Worm (Caenorhabditis elegans) whole organism, L4/young adult: ENCODE results near the gene cest-2.2.
"Not testable (repeated sequence)": the region's sequence is repeated elsewhere in the genome, so short reads cannot be mapped to it uniquely, and the experiment has no call there.

Experiments used
- dao-5 ChIP-seq: sonication (generic microtip); optimal IDR thresholded peaks from 2 replicates; lab custom pipeline; 2016; ENCODE audit warnings: missing genotype, missing genetic modification characterization, moderate library complexity, missing compliant biosample characterization
- him-1 ChIP-seq: sonication (generic microtip); optimal IDR thresholded peaks from 2 replicates; lab custom pipeline; 2016; ENCODE audit warnings: missing genotype, missing genetic modification reagents, missing genetic modification characterization, missing compliant biosample characterization

DNA sequence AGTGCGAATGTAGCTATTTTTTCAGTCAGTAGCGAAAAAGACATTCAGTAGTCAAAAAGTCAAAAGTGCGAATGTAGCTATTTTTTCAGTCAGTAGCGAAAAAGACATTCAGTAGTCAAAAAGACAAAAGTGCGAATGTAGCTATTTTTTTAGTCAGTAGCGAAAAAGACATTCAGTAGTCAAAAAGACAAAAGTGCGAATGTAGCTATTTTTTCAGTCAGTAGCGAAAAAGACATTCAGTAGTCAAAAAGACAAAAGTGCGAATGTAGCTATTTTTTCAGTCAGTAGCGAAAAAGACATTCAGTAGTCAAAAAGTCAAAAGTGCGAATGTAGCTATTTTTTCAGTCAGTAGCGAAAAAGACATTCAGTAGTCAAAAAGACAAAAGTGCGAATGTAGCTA, 30.1 kb upstream of the cest-2.2 start, which contains the start of gene T16A9.3:
- not testable (repeated sequence) for TF ChIP-seq dao-5; him-1 (tag; lab: Kevin White, UChicago)
